Worm (Caenorhabditis elegans): ENCODE results near the gene Y57E12B.1.

ce11 chrV:6993999-6994398, 45.7 kb downstream of the Y57E12B.1 start:
- no peak for TF ChIP-seq him-1 (tag; optimal IDR thresholded peaks at IDR 0.05)
- TF ChIP-seq dao-5 (tag; optimal IDR thresholded peaks at IDR 0.05) = no peak
- no peak for TF ChIP-seq W03F9.2 (tag; optimal IDR thresholded peaks at IDR 0.05)

Measured in whole organism, L4/young adult.